Worm (Caenorhabditis elegans): Measurements from ENCODE around the gene tsp-3.

tsp-3 gene

ce11 chrIII:13201079-13201478 lies 11.4 kb upstream of the tsp-3 start:
- peak; percentile 95 for TF ChIP-seq nfya-1 (tag; optimal IDR thresholded peaks at IDR 0.05)
- no peak for TF ChIP-seq T23F11.4 (GFP tag; optimal IDR thresholded peaks at IDR 0.05)

- TF ChIP-seq K02D7.2 (tag; optimal IDR thresholded peaks at IDR 0.05) (no peak), ceh-45 (GFP tag; IDR thresholded peaks at IDR 0.05) (no peak), nfya-1 (tag; optimal IDR thresholded peaks at IDR 0.05) (peak; percentile 94), ceh-2 (tag; optimal IDR thresholded peaks at IDR 0.05) (no peak), Y22D7AL.16 (tag; optimal IDR thresholded peaks at IDR 0.05) (no peak)
Observed at ce11 chrIII:13201901-13202300, 10.6 kb upstream of the tsp-3 start.

- TF ChIP-seq K09A11.1 (tag; optimal IDR thresholded peaks at IDR 0.05; ENCODE audit: insufficient read depth) (no peak), K02D7.2 (tag; optimal IDR thresholded peaks at IDR 0.05) (peak; percentile 17)
Observed at ce11 chrIII:13204682-13205081, 7.8 kb upstream of the tsp-3 start, which contains the start of gene Y39E4B.11. Y39E4B.11 (plus strand) TSS chrIII:13204982.

ce11 chrIII:13208978-13209377 lies 3.5 kb upstream of the tsp-3 start:
- no peak for TF ChIP-seq C38D4.7 (GFP tag; optimal IDR thresholded peaks at IDR 0.05)
- no peak for TF ChIP-seq pax-1 (tag; optimal IDR thresholded peaks at IDR 0.05)
- TF ChIP-seq Y22D7AL.16 (tag; optimal IDR thresholded peaks at IDR 0.05): no peak
- no peak for TF ChIP-seq hlh-13 (GFP tag; optimal IDR thresholded peaks at IDR 0.05)
- no peak for TF ChIP-seq unc-3 (GFP tag; conservative IDR thresholded peaks at IDR 0.05)
- no peak for TF ChIP-seq unc-3 (tag; optimal IDR thresholded peaks at IDR 0.05)
- no peak for TF ChIP-seq K09A11.1 (tag; optimal IDR thresholded peaks at IDR 0.05; ENCODE audit: insufficient read depth)

- no peak for TF ChIP-seq madf-2 (tag; optimal IDR thresholded peaks at IDR 0.05)
- TF ChIP-seq ama-1 (optimal IDR thresholded peaks at IDR 0.05): no peak
- no peak for TF ChIP-seq fkh-6 (tag; optimal IDR thresholded peaks at IDR 0.05)
- no peak for TF ChIP-seq F13H6.1 (tag; optimal IDR thresholded peaks at IDR 0.05)
- no peak for TF ChIP-seq nhr-232 (tag; optimal IDR thresholded peaks at IDR 0.05)
- no peak for TF ChIP-seq zip-5 (tag; optimal IDR thresholded peaks at IDR 0.05)
- no peak for TF ChIP-seq ceh-34 (tag; optimal IDR thresholded peaks at IDR 0.05)
- no peak for TF ChIP-seq unc-3 (GFP tag; conservative IDR thresholded peaks at IDR 0.05)
- TF ChIP-seq unc-3 (tag; optimal IDR thresholded peaks at IDR 0.05): no peak
- no peak for TF ChIP-seq unc-55 (GFP tag; optimal IDR thresholded peaks at IDR 0.05)
- TF ChIP-seq ceh-18 (tag; optimal IDR thresholded peaks at IDR 0.05): no peak
- TF ChIP-seq ztf-16 (tag; optimal IDR thresholded peaks at IDR 0.05): no peak
- TF ChIP-seq rnt-1 (tag; optimal IDR thresholded peaks at IDR 0.05): no peak
- no peak for TF ChIP-seq hlh-15 (tag; optimal IDR thresholded peaks at IDR 0.05)
- no peak for TF ChIP-seq hlh-6 (tag; optimal IDR thresholded peaks at IDR 0.05)
- TF ChIP-seq Y22D7AL.16 (tag; optimal IDR thresholded peaks at IDR 0.05): no peak
- TF ChIP-seq ceh-24 (tag; optimal IDR thresholded peaks at IDR 0.05): no peak
- no peak for TF ChIP-seq ceh-31 (tag; optimal IDR thresholded peaks at IDR 0.05)
Observed at ce11 chrIII:13213111-13213510, 645 bp downstream of the tsp-3 start.

ce11 chrIII:13215682-13216081 lies 3.2 kb downstream of the tsp-3 start:
- peak; percentile 10 for TF ChIP-seq unc-42 (tag; optimal IDR thresholded peaks at IDR 0.05)
- no peak for TF ChIP-seq pqm-1 (tag; optimal IDR thresholded peaks at IDR 0.05)

ce11 chrIII:13216488-13217016 lies 4.1 kb downstream of the tsp-3 start:
- TF ChIP-seq dmd-4 (tag; optimal IDR thresholded peaks at IDR 0.05; ENCODE audit: borderline replicate concordance): no peak
- TF ChIP-seq sox-2 (GFP tag; IDR thresholded peaks at IDR 0.05): no peak
- no peak for TF ChIP-seq C08G9.2 (tag; optimal IDR thresholded peaks at IDR 0.05)
- no peak for TF ChIP-seq dve-1 (tag; optimal IDR thresholded peaks at IDR 0.05)
- no peak for TF ChIP-seq pqm-1 (tag; optimal IDR thresholded peaks at IDR 0.05)
- no peak for TF ChIP-seq ceh-45 (GFP tag; IDR thresholded peaks at IDR 0.05)
- TF ChIP-seq pha-4 (tag; optimal IDR thresholded peaks at IDR 0.05): no peak
- TF ChIP-seq madf-2 (tag; optimal IDR thresholded peaks at IDR 0.05): no peak
- no peak for TF ChIP-seq ceh-6 (GFP tag; optimal IDR thresholded peaks at IDR 0.05)
- TF ChIP-seq ceh-34 (tag; optimal IDR thresholded peaks at IDR 0.05): no peak
- no peak for TF ChIP-seq pax-1 (tag; optimal IDR thresholded peaks at IDR 0.05)
- no peak for TF ChIP-seq ttx-3 (tag; optimal IDR thresholded peaks at IDR 0.05)
- TF ChIP-seq nhr-11 (tag; optimal IDR thresholded peaks at IDR 0.05): no peak
- TF ChIP-seq ama-1 (optimal IDR thresholded peaks at IDR 0.05): no peak

Data from whole organism, late embryonic.